Fruit fly (Drosophila melanogaster): ENCODE results near the gene nwk.

DNA sequence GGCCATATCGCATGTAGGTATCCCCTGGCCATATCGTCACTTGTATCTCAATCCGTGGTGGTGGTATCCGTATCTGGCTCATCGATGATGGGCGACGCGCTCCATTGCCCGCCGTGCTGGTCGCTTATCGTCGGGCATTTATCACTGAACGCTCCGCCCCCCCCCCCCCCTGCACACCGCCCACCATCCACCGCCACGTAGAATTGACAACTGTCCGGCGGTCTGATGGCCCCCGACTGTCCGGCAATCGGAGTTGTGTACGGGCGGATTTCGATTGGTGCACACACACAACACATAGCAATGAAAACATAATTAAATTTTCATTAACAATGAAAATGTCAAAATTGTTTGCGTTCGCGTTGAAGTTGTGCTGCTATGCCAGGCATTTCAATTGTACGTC is 23.3 kb upstream of the nwk start:
- no peak for TF ChIP-seq CG12768 (GFP tag; optimal IDR thresholded peaks at IDR 0.05)
- no peak for TF ChIP-seq CG7101 (tag; optimal IDR thresholded peaks at IDR 0.05)
- TF ChIP-seq kay (GFP tag; ENCODE audit: borderline replicate concordance), result no peak
- TF ChIP-seq CG5204 (GFP tag; optimal IDR thresholded peaks at IDR 0.05), result no peak
- no peak for TF ChIP-seq tj (GFP tag; optimal IDR thresholded peaks at IDR 0.05)
- TF ChIP-seq Hr96 (GFP tag; optimal IDR thresholded peaks at IDR 0.05), result no peak
- no peak for TF ChIP-seq ovo (GFP tag; optimal IDR thresholded peaks at IDR 0.05)
- no peak for TF ChIP-seq Clk (GFP tag; optimal IDR thresholded peaks at IDR 0.05)
- no peak for TF ChIP-seq CG1620 (GFP tag; optimal IDR thresholded peaks at IDR 0.05)
- no peak for TF ChIP-seq cic (GFP tag; optimal IDR thresholded peaks at IDR 0.05)

All from whole organism, adult.